Worm (Caenorhabditis elegans): ENCODE data around the gene F42F12.4.

- no peak for TF ChIP-seq ama-1 (optimal IDR thresholded peaks at IDR 0.05)
- no peak for TF ChIP-seq tbx-2 (tag; optimal IDR thresholded peaks at IDR 0.05)
- TF ChIP-seq ahr-1 (tag; optimal IDR thresholded peaks at IDR 0.05), result no peak
- TF ChIP-seq fkh-10 (GFP tag; optimal IDR thresholded peaks at IDR 0.05), result no peak
- no peak for TF ChIP-seq ceh-24 (tag; optimal IDR thresholded peaks at IDR 0.05)
- no peak for TF ChIP-seq pqm-1 (tag; optimal IDR thresholded peaks at IDR 0.05)
- TF ChIP-seq K09A11.1 (tag; optimal IDR thresholded peaks at IDR 0.05; ENCODE audit: insufficient read depth), result no peak
- no peak for TF ChIP-seq elt-4 (tag; optimal IDR thresholded peaks at IDR 0.05)
- TF ChIP-seq K02D7.2 (tag; optimal IDR thresholded peaks at IDR 0.05), result no peak
- TF ChIP-seq C38D4.7 (GFP tag; optimal IDR thresholded peaks at IDR 0.05), result no peak
- TF ChIP-seq npax-4 (tag; optimal IDR thresholded peaks at IDR 0.05), result no peak
- TF ChIP-seq pat-9 (tag; optimal IDR thresholded peaks at IDR 0.05), result no peak
Measured at ce11 chrX:12360444-12360843, 7.7 kb upstream of the F42F12.4 start, which contains the start of the genes nspc-15 and F19H6.6.
